Fruit fly (Drosophila melanogaster): ENCODE data around the gene CG11601.

Gene CG11601

dm6 chr2L:286421-286820 is 3.4 kb upstream of the CG11601 start (continued):
- no peak for TF ChIP-seq pros (GFP tag; optimal IDR thresholded peaks at IDR 0.05)
- peak; percentile 86 for TF ChIP-seq Antp (GFP tag; optimal IDR thresholded peaks at IDR 0.05)
- no peak for TF ChIP-seq cato (GFP tag; optimal IDR thresholded peaks at IDR 0.05; ENCODE audit: borderline replicate concordance)
- no peak for TF ChIP-seq yki (optimal IDR thresholded peaks at IDR 0.05)
- no peak for TF ChIP-seq CG8281 (tag; optimal IDR thresholded peaks at IDR 0.05)
- peak; percentile 41; the same call in 1 of the 3 replicates for TF ChIP-seq CG14050 (GFP tag; IDR thresholded peaks at IDR 0.05)
- TF ChIP-seq bigmax (GFP tag; optimal IDR thresholded peaks at IDR 0.05) = no peak
- TF ChIP-seq CG18599 (GFP tag; optimal IDR thresholded peaks at IDR 0.05) = peak; percentile 93
- TF ChIP-seq hkb (optimal IDR thresholded peaks at IDR 0.05) = no peak
- TF ChIP-seq hkb (GFP tag; IDR thresholded peaks at IDR 0.05) = peak; percentile 75
- TF ChIP-seq CG6765 (GFP tag; optimal IDR thresholded peaks at IDR 0.05) = peak; percentile 68
- no peak for TF ChIP-seq CG17361 (GFP tag; IDR thresholded peaks at IDR 0.05)
- peak; percentile 56 for TF ChIP-seq CG11504 (tag; optimal IDR thresholded peaks at IDR 0.05)
- TF ChIP-seq Blimp-1 (GFP tag; optimal IDR thresholded peaks at IDR 0.05) = peak; percentile 63
- no peak for TF ChIP-seq CG8359 (GFP tag; optimal IDR thresholded peaks at IDR 0.05; ENCODE audit: borderline replicate concordance)
- TF ChIP-seq Vsx1 (GFP tag; optimal IDR thresholded peaks at IDR 0.05) = peak; percentile 45
- peak; percentile 39 for TF ChIP-seq tup (GFP tag; optimal IDR thresholded peaks at IDR 0.05)
- peak; percentile 41 to 56 for TF ChIP-seq chif (GFP tag; optimal IDR thresholded peaks at IDR 0.05)
- TF ChIP-seq Deaf1 (tag; optimal IDR thresholded peaks at IDR 0.05) = peak; percentile 49
- TF ChIP-seq bowl (GFP tag; IDR thresholded peaks at IDR 0.05) = peak; percentile 63; the same call in 1 of the 2 replicates
- TF ChIP-seq gro (GFP tag; optimal IDR thresholded peaks at IDR 0.05) = peak; percentile 78
- peak; percentile 59 for TF ChIP-seq CG6813 (GFP tag; optimal IDR thresholded peaks at IDR 0.05)
- no peak for TF ChIP-seq Tbp (GFP tag; optimal IDR thresholded peaks at IDR 0.05)
- TF ChIP-seq Doc3 (GFP tag; IDR thresholded peaks at IDR 0.05; ENCODE audit: partially characterized antibody) = no peak
- TF ChIP-seq Nf-YB (GFP tag; optimal IDR thresholded peaks at IDR 0.05) = no peak
- peak; percentile 55; the same call in 1 of the 2 replicates for TF ChIP-seq al (GFP tag; IDR thresholded peaks at IDR 0.05)
- TF ChIP-seq Camta (GFP tag; optimal IDR thresholded peaks at IDR 0.05) = peak; percentile 42
- no peak for TF ChIP-seq CG6654 (GFP tag; optimal IDR thresholded peaks at IDR 0.05)
- TF ChIP-seq sqz (GFP tag; optimal IDR thresholded peaks at IDR 0.05) = no peak
- peak; percentile 13 for TF ChIP-seq HmgD (GFP tag; optimal IDR thresholded peaks at IDR 0.05)
- TF ChIP-seq CG31365 (tag; optimal IDR thresholded peaks at IDR 0.05) = no peak
- TF ChIP-seq CG32767 (GFP tag; IDR thresholded peaks at IDR 0.05) = no peak
- no peak for TF ChIP-seq psq (GFP tag; optimal IDR thresholded peaks at IDR 0.05)
- TF ChIP-seq ftz-f1 (GFP tag; optimal IDR thresholded peaks at IDR 0.05) = no peak
- peak; percentile 42 for TF ChIP-seq run (tag; optimal IDR thresholded peaks at IDR 0.05)
- peak; percentile 69; the same call in 2 of the 3 replicates for TF ChIP-seq tgo (GFP tag; IDR thresholded peaks at IDR 0.05)
- TF ChIP-seq Elba2 (GFP tag; optimal IDR thresholded peaks at IDR 0.05) = no peak
- TF ChIP-seq tap (tag; optimal IDR thresholded peaks at IDR 0.05) = peak; percentile 54
- peak; percentile 37 for TF ChIP-seq CG4820 (GFP tag; optimal IDR thresholded peaks at IDR 0.05)
- no peak for TF ChIP-seq CG3995 (GFP tag; optimal IDR thresholded peaks at IDR 0.05)

DNA sequence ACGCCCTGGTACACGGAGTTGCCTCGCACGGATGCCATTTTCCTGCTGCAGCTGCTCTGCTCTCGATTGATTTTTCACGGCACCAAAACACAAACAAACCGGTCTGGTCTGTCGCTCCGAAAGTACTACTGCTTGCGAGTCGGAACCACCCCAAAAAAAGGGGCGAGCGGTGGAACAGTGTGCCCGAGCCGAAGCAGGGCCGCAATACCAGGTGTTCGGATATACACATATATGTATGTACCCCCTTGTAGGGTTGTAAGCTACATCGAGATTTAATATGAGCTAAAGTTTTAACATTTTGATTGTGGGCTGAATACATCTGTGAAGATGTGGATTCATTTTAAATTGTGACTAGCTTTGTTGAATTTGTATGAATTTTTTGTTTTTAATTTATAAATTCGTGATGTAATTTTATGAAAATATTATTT is 2.5 kb upstream of the CG11601 start:
- TF ChIP-seq CG14860 (GFP tag; IDR thresholded peaks at IDR 0.05; ENCODE audit: partially characterized antibody) (no peak), kay (GFP tag; optimal IDR thresholded peaks at IDR 0.05) (no peak), CG7357 (GFP tag; IDR thresholded peaks at IDR 0.05) (no peak), CG10274 (GFP tag; optimal IDR thresholded peaks at IDR 0.05) (no peak), Ada2b (GFP tag; IDR thresholded peaks at IDR 0.05) (no peak), C15 (GFP tag; IDR thresholded peaks at IDR 0.05) (no peak), sc (optimal IDR thresholded peaks at IDR 0.05) (no peak), sc (GFP tag; optimal IDR thresholded peaks at IDR 0.05) (no peak), Antp (GFP tag; optimal IDR thresholded peaks at IDR 0.05) (peak; percentile 45), CG14710 (tag; optimal IDR thresholded peaks at IDR 0.05) (peak; percentile 65), pros (GFP tag; optimal IDR thresholded peaks at IDR 0.05) (no peak), az2 (GFP tag; optimal IDR thresholded peaks at IDR 0.05) (peak; percentile 42), gt (GFP tag; IDR thresholded peaks at IDR 0.05) (no peak), zfh1 (GFP tag; IDR thresholded peaks at IDR 0.05) (peak; percentile 60; the same call in 2 of the 3 replicates), CG16813 (GFP tag; IDR thresholded peaks at IDR 0.05; ENCODE audit: partially characterized antibody) (no peak), CG2875 (GFP tag; optimal IDR thresholded peaks at IDR 0.05) (peak; percentile 28)

All from whole organism, embryonic.